Worm (Caenorhabditis elegans) whole organism, late embryonic: ENCODE results near the gene F01F1.11.

ENCODE experiments used
- C08G9.2 ChIP-seq: sonication (generic microtip); optimal IDR thresholded peaks from 2 replicates; lab custom pipeline; 2016; ENCODE audit warnings: mild to moderate bottlenecking, missing genetic modification characterization, moderate library complexity, missing compliant biosample characterization
- C38D4.7 ChIP-seq: fragments of 200-800 bp; sonication (Bioruptor generic); optimal IDR thresholded peaks from 2 replicates; lab custom pipeline; 2018; ENCODE audit warnings: mild to moderate bottlenecking, missing genetic modification characterization, moderate library complexity, missing compliant biosample characterization
- F13H6.1 ChIP-seq: sonication (generic microtip); optimal IDR thresholded peaks from 2 replicates; lab custom pipeline; 2016; ENCODE audit warnings: missing genetic modification characterization, missing compliant biosample characterization
- K02D7.2 ChIP-seq: sonication (generic microtip); optimal IDR thresholded peaks from 2 replicates; lab custom pipeline; 2017; ENCODE audit warnings: mild to moderate bottlenecking, missing genetic modification characterization, missing compliant biosample characterization
- ahr-1 ChIP-seq: sonication (generic microtip); optimal IDR thresholded peaks from 2 replicates; lab custom pipeline; 2016; ENCODE audit warnings: missing genetic modification characterization, missing compliant biosample characterization
- ama-1 ChIP-seq: fragments of 150-350 bp; optimal IDR thresholded peaks from 2 replicates; lab custom pipeline; 2014
- ceh-19 ChIP-seq: fragments of 200-800 bp; sonication (Bioruptor generic); optimal IDR thresholded peaks from 2 replicates; lab custom pipeline; 2018; ENCODE audit warnings: mild to moderate bottlenecking, missing genetic modification characterization, missing compliant biosample characterization
- ceh-2 ChIP-seq: sonication (generic microtip); optimal IDR thresholded peaks from 2 replicates; lab custom pipeline; 2016; ENCODE audit warnings: missing genotype, missing genetic modification characterization, missing compliant biosample characterization
- ceh-24 ChIP-seq: sonication (generic microtip); optimal IDR thresholded peaks from 2 replicates; lab custom pipeline; 2016; ENCODE audit warnings: mild to moderate bottlenecking, missing genetic modification characterization, missing compliant biosample characterization
- ceh-45 ChIP-seq: fragments of 200-800 bp; sonication (Bioruptor generic); IDR thresholded peaks from 2 replicates; pipeline ENCODE4 v1.3.6; 2022; ENCODE audit warnings: missing genetic modification reagents, missing genetic modification characterization, missing compliant biosample characterization
- elt-2 ChIP-seq: sonication (generic microtip); optimal IDR thresholded peaks from 2 replicates; lab custom pipeline; 2016; ENCODE audit warnings: missing genetic modification reagents, missing genetic modification characterization, missing compliant biosample characterization
- elt-4 ChIP-seq: sonication (generic microtip); optimal IDR thresholded peaks from 2 replicates; lab custom pipeline; 2016; ENCODE audit warnings: missing genetic modification characterization, missing compliant biosample characterization
- eyg-1 ChIP-seq: sonication (generic microtip); optimal IDR thresholded peaks from 2 replicates; lab custom pipeline; 2016; ENCODE audit warnings: missing genotype, missing genetic modification characterization, missing compliant biosample characterization
- fkh-10 ChIP-seq: fragments of 150-350 bp; optimal IDR thresholded peaks from 2 replicates; lab custom pipeline; 2014; ENCODE audit warnings: missing biosample characterization, missing genetic modification reagents, missing genetic modification characterization
- gmeb-2 ChIP-seq: sonication (generic microtip); optimal IDR thresholded peaks from 2 replicates; lab custom pipeline; 2016; ENCODE audit warnings: missing genetic modification characterization, inconsistent platforms, missing compliant biosample characterization
- hlh-13 ChIP-seq: fragments of 200-800 bp; sonication (Bioruptor generic); optimal IDR thresholded peaks from 2 replicates; lab custom pipeline; 2018; ENCODE audit warnings: mild to moderate bottlenecking, missing genetic modification characterization, missing compliant biosample characterization
- hlh-15 ChIP-seq: sonication (generic microtip); optimal IDR thresholded peaks from 2 replicates; lab custom pipeline; 2016; ENCODE audit warnings: missing genetic modification characterization, missing compliant biosample characterization
- hlh-6 ChIP-seq: sonication (generic microtip); optimal IDR thresholded peaks from 2 replicates; lab custom pipeline; 2016; ENCODE audit warnings: missing genotype, missing genetic modification characterization, missing compliant biosample characterization
- hlh-8 ChIP-seq: sonication (generic microtip); optimal IDR thresholded peaks from 2 replicates; lab custom pipeline; 2016; ENCODE audit warnings: missing genotype, missing genetic modification characterization, missing compliant biosample characterization
- nfya-1 ChIP-seq: sonication (generic microtip); optimal IDR thresholded peaks from 2 replicates; lab custom pipeline; 2017; ENCODE audit warnings: missing genetic modification characterization, mild to moderate bottlenecking, missing compliant biosample characterization, antibody characterized with exemption, moderate library complexity
- odd-2 ChIP-seq: sonication (generic microtip); optimal IDR thresholded peaks from 2 replicates; lab custom pipeline; 2017; ENCODE audit warnings: antibody characterized with exemption, mild to moderate bottlenecking, missing genetic modification characterization, missing compliant biosample characterization
- pat-9 ChIP-seq: fragments of 200-800 bp; sonication (Bioruptor generic); optimal IDR thresholded peaks from 2 replicates; lab custom pipeline; 2018; ENCODE audit warnings: mild to moderate bottlenecking, missing genetic modification characterization, moderate library complexity, missing compliant biosample characterization
- pax-1 ChIP-seq: fragments of 150-350 bp; optimal IDR thresholded peaks from 2 replicates; lab custom pipeline; 2014; ENCODE audit warnings: missing biosample characterization, missing genetic modification characterization
- pha-2 ChIP-seq: sonication (generic microtip); optimal IDR thresholded peaks from 2 replicates; lab custom pipeline; 2017; ENCODE audit warnings: mild to moderate bottlenecking, missing genetic modification characterization, missing compliant biosample characterization
- pha-4 ChIP-seq: fragments of 150-350 bp; optimal IDR thresholded peaks from 2 replicates; lab custom pipeline; 2018; ENCODE audit warnings: missing biosample characterization, missing genetic modification reagents, missing genetic modification characterization
- sdc-2 ChIP-seq: sonication (generic microtip); optimal IDR thresholded peaks from 2 replicates; lab custom pipeline; 2016; ENCODE audit warnings: missing genotype, missing genetic modification characterization, missing compliant biosample characterization
- sox-4 ChIP-seq: sonication (generic microtip); optimal IDR thresholded peaks from 2 replicates; lab custom pipeline; 2017; ENCODE audit warnings: mild to moderate bottlenecking, missing genetic modification characterization, inconsistent platforms, missing compliant biosample characterization
- ttx-3 ChIP-seq: sonication (generic microtip); optimal IDR thresholded peaks from 2 replicates; lab custom pipeline; 2016; ENCODE audit warnings: missing genetic modification reagents, missing genetic modification characterization, missing compliant biosample characterization
- unc-3 ChIP-seq, 2 experiments: fragments of 200-800 bp in 1 of 2; sonication (Bioruptor generic) in 1 of 2; sonication (generic microtip) in 1 of 2; conservative IDR thresholded peaks in 1 of 2; optimal IDR thresholded peaks in 1 of 2; 2 replicates each; pipeline versions ENCODE4 v1.3.6 to Lab custom; 2016 to 2022; ENCODE audit warnings: missing compliant biosample characterization in 2 of 2, missing genetic modification characterization in 2 of 2, missing genetic modification reagents in 1 of 2
- unc-55 ChIP-seq: sonication (generic microtip); optimal IDR thresholded peaks from 2 replicates; lab custom pipeline; 2017; ENCODE audit warnings: missing biosample characterization, missing genetic modification reagents, missing genetic modification characterization
- unc-86 ChIP-seq: sonication (generic microtip); optimal IDR thresholded peaks from 2 replicates; lab custom pipeline; 2016; ENCODE audit warnings: missing genetic modification characterization, missing compliant biosample characterization
- zip-5 ChIP-seq: sonication (generic microtip); optimal IDR thresholded peaks from 2 replicates; lab custom pipeline; 2016; ENCODE audit warnings: missing genetic modification characterization, missing compliant biosample characterization
- ztf-16 ChIP-seq: sonication (generic microtip); optimal IDR thresholded peaks from 2 replicates; lab custom pipeline; 2017; ENCODE audit warnings: missing genetic modification characterization, missing compliant biosample characterization

The F01F1.11 gene

DNA sequence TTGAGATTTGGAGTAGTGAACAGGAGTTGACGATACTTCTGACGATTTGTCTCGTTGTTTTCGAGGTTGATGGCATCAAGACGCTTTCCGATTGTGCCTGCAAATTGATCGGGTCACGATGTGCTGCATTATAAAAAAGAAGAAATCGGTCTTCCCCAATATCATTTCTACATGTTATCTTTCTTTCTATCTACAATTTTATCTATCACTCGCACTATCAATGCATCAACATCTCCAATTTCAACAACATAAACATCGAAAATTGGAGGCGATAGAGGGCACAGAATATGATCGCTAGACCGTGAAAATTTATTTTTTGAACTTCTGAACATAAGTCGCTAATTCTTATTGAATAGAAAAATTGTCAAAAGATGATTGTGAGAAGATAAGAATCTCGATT, 4.0 kb upstream of the F01F1.11 start:
- no peak for TF ChIP-seq pha-4 (tag; lab: Kevin White, UChicago)
- no peak for TF ChIP-seq ceh-45 (GFP tag; lab: Robert Waterston, UW)
- peak; percentile 74 for TF ChIP-seq elt-2 (tag; lab: Kevin White, UChicago)

DNA sequence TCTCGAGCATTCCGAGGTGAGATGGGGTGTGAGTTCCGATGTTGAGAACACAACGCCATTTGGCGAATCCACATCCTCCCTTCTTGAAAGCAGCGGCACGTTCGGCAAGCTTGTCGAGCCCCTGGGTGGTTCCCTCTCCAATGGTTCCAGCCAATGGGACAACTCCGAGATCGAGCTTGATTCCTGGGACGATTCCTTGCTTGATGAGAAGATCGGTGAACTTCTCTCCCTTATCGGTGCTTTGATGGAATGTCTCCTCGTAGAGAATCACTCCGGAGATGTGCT, 3.7 kb upstream of the F01F1.11 start:
- no peak for TF ChIP-seq ceh-2 (tag; lab: Kevin White, UChicago)
- TF ChIP-seq K02D7.2 (tag; lab: Kevin White, UChicago) = no peak
- TF ChIP-seq fkh-10 (GFP tag; lab: Kevin White, UChicago) = no peak
- TF ChIP-seq hlh-13 (GFP tag; lab: Kevin White, UChicago) = no peak
- no peak for TF ChIP-seq elt-4
- TF ChIP-seq F13H6.1 = no peak
- TF ChIP-seq hlh-6 (tag; lab: Kevin White, UChicago) = no peak
- no peak for TF ChIP-seq pax-1 (tag; lab: Kevin White, UChicago)
- TF ChIP-seq ama-1 (lab: Kevin White, UChicago) = no peak
- no peak for TF ChIP-seq ceh-19 (GFP tag; lab: Kevin White, UChicago)
- TF ChIP-seq nfya-1 = no peak
- TF ChIP-seq pat-9 (tag; lab: Kevin White, UChicago) = no peak
- TF ChIP-seq odd-2 (tag; lab: Kevin White, UChicago) = no peak

DNA sequence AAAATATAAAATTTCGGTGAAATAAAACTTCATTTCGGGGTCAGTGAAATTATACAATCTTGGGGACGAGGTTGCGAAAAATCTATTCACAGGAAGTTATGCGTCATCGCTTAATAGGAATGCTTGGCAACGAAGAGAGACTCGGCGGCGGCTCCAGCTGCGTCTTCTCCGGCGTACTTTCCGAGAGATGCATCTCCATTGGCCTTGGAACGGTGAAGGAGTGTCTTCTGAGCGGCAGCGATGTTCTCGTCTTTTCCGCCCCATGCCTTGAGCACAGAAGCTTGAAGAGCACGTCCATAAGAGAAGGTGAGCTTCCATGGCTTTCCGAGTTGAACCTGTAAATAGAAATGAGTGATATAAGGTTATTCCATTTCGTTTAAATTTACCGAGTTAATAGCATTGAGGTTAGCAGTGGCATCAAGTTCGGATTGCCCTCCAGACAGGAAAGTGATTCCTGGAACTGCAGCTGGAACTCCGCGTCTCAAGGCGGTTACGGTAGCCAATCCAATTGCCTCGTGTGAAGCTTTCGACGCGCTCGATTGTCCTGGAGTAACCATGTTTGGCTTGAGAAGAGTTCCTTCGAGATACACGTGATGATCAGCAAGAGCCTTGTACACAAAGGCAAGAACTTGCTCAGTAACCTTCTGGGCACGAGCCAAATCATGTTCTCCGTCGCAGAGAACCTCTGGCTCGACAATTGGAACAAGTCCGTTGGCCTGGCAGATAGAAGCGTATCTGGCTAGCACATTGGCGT, 3.2 kb upstream of the F01F1.11 start:
- no peak for TF ChIP-seq unc-3 (GFP tag; conservative IDR thresholded peaks at IDR 0.05; lab: Robert Waterston, UW)
- no peak for TF ChIP-seq unc-3 (tag; optimal IDR thresholded peaks at IDR 0.05; lab: Kevin White, UChicago)
- TF ChIP-seq gmeb-2 (tag; lab: Kevin White, UChicago) = no peak
- TF ChIP-seq ztf-16 (tag; lab: Kevin White, UChicago) = no peak
- no peak for TF ChIP-seq ceh-24 (tag; lab: Kevin White, UChicago)
- TF ChIP-seq hlh-8 (tag; lab: Kevin White, UChicago) = no peak
- no peak for TF ChIP-seq odd-2 (tag; lab: Kevin White, UChicago)
- TF ChIP-seq unc-86 = no peak
- TF ChIP-seq ttx-3 (tag; lab: Kevin White, UChicago) = no peak
- TF ChIP-seq hlh-15 (tag; lab: Kevin White, UChicago) = no peak
- TF ChIP-seq, all 69 proteins: peak for 0

DNA sequence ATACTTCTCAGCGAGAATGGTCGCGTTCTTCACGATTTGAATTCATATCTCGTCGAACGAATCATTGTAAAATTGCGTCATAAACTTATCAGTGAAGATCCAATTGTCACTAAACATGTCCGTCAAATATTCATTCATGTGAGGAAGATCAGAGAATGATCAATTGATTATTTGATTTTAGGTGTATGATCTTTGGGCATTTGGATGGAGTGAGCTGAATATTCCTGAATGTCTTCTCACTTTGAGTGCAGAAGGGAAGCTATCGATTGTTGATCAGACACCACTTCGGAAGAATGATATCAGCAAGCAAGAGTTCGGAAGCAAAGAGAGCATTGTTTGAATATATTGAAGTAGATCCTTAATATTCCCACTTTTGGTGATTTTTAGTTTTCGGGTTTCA, 2.6 kb upstream of the F01F1.11 start:
- peak; percentile 59 for TF ChIP-seq unc-55 (GFP tag; lab: Kevin White, UChicago)
- no peak for TF ChIP-seq zip-5
- TF ChIP-seq, all 69 proteins: peak for 1

DNA sequence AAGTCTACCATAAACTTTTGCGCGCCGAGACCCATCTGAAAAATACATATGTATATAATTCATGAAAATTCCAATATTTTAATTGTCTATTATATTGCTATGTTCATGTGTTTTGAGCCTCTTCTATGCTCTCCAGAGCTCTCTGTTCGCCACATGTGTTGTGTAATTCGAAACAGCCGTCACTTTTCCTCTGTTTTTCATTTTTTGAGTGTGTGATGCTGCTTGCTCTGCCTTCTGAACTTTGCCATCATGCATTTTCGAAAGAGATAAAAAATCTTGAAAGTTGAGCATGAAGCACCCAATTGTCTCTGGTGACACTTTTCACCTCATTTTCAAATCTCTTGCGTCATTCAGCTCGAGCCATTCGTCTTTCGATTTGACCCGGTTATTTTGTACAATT, 611 bp upstream of the F01F1.11 start:
- no peak for TF ChIP-seq sdc-2
- TF ChIP-seq hlh-8 (tag; lab: Kevin White, UChicago) = peak; percentile 36

DNA sequence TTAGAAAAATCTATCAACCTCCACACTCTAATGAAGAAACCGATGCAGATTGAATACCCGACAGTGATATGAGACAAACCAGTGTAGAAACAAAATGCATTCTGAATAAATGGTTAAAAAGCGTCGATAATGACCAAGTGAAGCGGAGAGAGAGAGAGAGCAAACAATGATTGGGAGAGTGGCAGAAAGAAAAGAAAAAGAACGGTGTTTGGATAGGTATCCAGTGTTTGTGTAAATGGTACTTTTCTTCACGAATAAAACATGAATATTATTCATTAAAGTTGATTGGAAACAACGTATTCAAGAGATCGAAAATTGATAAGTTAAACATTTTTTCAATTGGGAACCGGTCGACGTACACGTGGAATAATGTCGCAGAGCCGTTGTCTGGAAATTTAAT, 2.2 kb downstream of the F01F1.11 start, which contains the start of gene F01F1.15:
Gene F01F1.15, minus strand, starts transcription at position 101 of the 400 bp plus-strand sequence.
- TF ChIP-seq hlh-8 (tag; lab: Kevin White, UChicago) = no peak
- TF ChIP-seq pha-2 (tag; lab: Kevin White, UChicago) = no peak
- no peak for TF ChIP-seq sox-4
- no peak for TF ChIP-seq ahr-1 (tag; lab: Kevin White, UChicago)
- TF ChIP-seq unc-86 = no peak
- TF ChIP-seq C38D4.7 (GFP tag; lab: Kevin White, UChicago) = no peak
- TF ChIP-seq eyg-1 (tag; lab: Kevin White, UChicago) = no peak
- TF ChIP-seq C08G9.2 (tag; lab: Kevin White, UChicago) = no peak
